Fruit fly (Drosophila melanogaster) whole organism, adult: ENCODE results near the gene anox.

Experiments
- CG1620 ChIP-seq: fragments of 200-800 bp; sonication (Bioruptor generic); optimal IDR thresholded peaks from 2 replicates; lab custom pipeline; 2016; ENCODE audit warnings: missing biosample characterization, missing genetic modification characterization
- CG33017 ChIP-seq: fragments of 200-800 bp; sonication (Bioruptor generic); optimal IDR thresholded peaks from 2 replicates; lab custom pipeline; 2018; ENCODE audit warnings: missing biosample characterization, mild to moderate bottlenecking, missing genetic modification characterization, moderate library complexity
- CG7045 ChIP-seq: fragments of 200-800 bp; sonication (Bioruptor generic); optimal IDR thresholded peaks from 2 replicates; lab custom pipeline; 2017; ENCODE audit warnings: missing biosample characterization, mild to moderate bottlenecking, missing genetic modification characterization
- Hr96 ChIP-seq: fragments of 200-800 bp; sonication (Bioruptor generic); optimal IDR thresholded peaks from 2 replicates; lab custom pipeline; 2016; ENCODE audit warnings: missing biosample characterization, missing genetic modification characterization
- bab1 ChIP-seq: fragments of 200-800 bp; sonication (Bioruptor generic); optimal IDR thresholded peaks from 3 replicates; lab custom pipeline; 2019; ENCODE audit warnings: missing biosample characterization, mild to moderate bottlenecking, missing genetic modification characterization, moderate library complexity
- kay ChIP-seq: fragments of 200-800 bp; sonication (Bioruptor generic); peaks from one replicate; lab custom pipeline; 2016; ENCODE audit warnings: missing biosample characterization, missing genetic modification characterization, borderline replicate concordance

dm6 chrX:21349800-21350309 lies 30.8 kb upstream of the anox start, which contains the start of the genes peng and sol:
- TF ChIP-seq bab1: peak; percentile 68
- peak; percentile 79 for TF ChIP-seq CG1620 (GFP tag; lab: Kevin White, UChicago)
- TF ChIP-seq kay (GFP tag; lab: Kevin White, UChicago): no peak
- TF ChIP-seq Hr96 (GFP tag; lab: Kevin White, UChicago): no peak
- peak; percentile 2 for TF ChIP-seq CG33017 (tag; lab: Kevin White, UChicago)
- TF ChIP-seq CG7045 (GFP tag; lab: Kevin White, UChicago): no peak
